Fruit fly (Drosophila melanogaster) whole organism, embryonic: ENCODE measurements around the gene firl.

Experiments used
- B-H1 ChIP-seq: fragments of 200-800 bp; sonication (Bioruptor generic); IDR thresholded peaks from 3 replicates; pipeline ENCODE4 v1.3.6; 2022; ENCODE audit warnings: missing biosample characterization, missing genetic modification characterization
- CG10209 ChIP-seq: fragments of 200-800 bp; sonication (Bioruptor generic); optimal IDR thresholded peaks from 3 replicates; lab custom pipeline; 2017; ENCODE audit warnings: missing biosample characterization, mild to moderate bottlenecking, missing genetic modification characterization, missing genetic modification reagents
- CG10321 ChIP-seq: fragments of 200-800 bp; sonication (Bioruptor generic); IDR thresholded peaks from 2 replicates; pipeline ENCODE4 v1.3.6; 2022; ENCODE audit warnings: missing biosample characterization, missing genetic modification characterization
- CG11085 ChIP-seq: fragments of 200-800 bp; sonication (Bioruptor generic); IDR thresholded peaks from 2 replicates; pipeline ENCODE4 v1.3.6; 2022; ENCODE audit warnings: missing biosample characterization, missing genetic modification characterization
- CG12744 ChIP-seq: fragments of 200-800 bp; sonication (Bioruptor generic); optimal IDR thresholded peaks from 2 replicates; lab custom pipeline; 2016; ENCODE audit warnings: missing biosample characterization, missing genetic modification characterization
- CG13296 ChIP-seq: fragments of 200-800 bp; sonication (Bioruptor generic); optimal IDR thresholded peaks from 3 replicates; lab custom pipeline; 2018; ENCODE audit warnings: missing biosample characterization, mild to moderate bottlenecking, missing genetic modification characterization
- CG14667 ChIP-seq: fragments of 200-800 bp; sonication (Bioruptor generic); IDR thresholded peaks from 2 replicates; pipeline ENCODE4 v1.3.6; 2022; ENCODE audit warnings: missing biosample characterization, missing genetic modification characterization
- CG15514 ChIP-seq: fragments of 200-800 bp; sonication (Bioruptor generic); optimal IDR thresholded peaks from 3 replicates; lab custom pipeline; 2017; ENCODE audit warnings: missing biosample characterization, missing genetic modification characterization, mild to moderate bottlenecking, moderate library complexity, missing genetic modification reagents
- CG3838 ChIP-seq: fragments of 200-800 bp; sonication (Bioruptor generic); optimal IDR thresholded peaks from 3 replicates; lab custom pipeline; 2016; ENCODE audit warnings: missing biosample characterization, missing genetic modification characterization
- CG4282 ChIP-seq: fragments of 200-800 bp; sonication (Bioruptor generic); optimal IDR thresholded peaks from 2 replicates; lab custom pipeline; 2016; ENCODE audit warnings: missing biosample characterization, missing genetic modification characterization
- CG4360 ChIP-seq: fragments of 200-800 bp; sonication (Bioruptor generic); IDR thresholded peaks from 2 replicates; pipeline ENCODE4 v1.3.6; 2022; ENCODE audit warnings: missing biosample characterization, missing genetic modification characterization
- CG7556 ChIP-seq: fragments of 200-800 bp; sonication (Bioruptor generic); optimal IDR thresholded peaks from 2 replicates; lab custom pipeline; 2017; ENCODE audit warnings: missing biosample characterization, mild to moderate bottlenecking, missing genetic modification characterization
- CG8290 ChIP-seq, 3 experiments: fragments of 200-800 bp; sonication (Bioruptor generic); optimal IDR thresholded peaks; 2 replicates each; lab custom pipeline; 2016 to 2019; ENCODE audit warnings: missing biosample characterization in 3 of 3, missing genetic modification characterization in 3 of 3, mild to moderate bottlenecking in 2 of 3, moderate library complexity in 1 of 3
- CG8924 ChIP-seq: fragments of 200-800 bp; optimal IDR thresholded peaks from 3 replicates; lab custom pipeline; 2019; ENCODE audit warnings: missing biosample characterization, mild to moderate bottlenecking, missing genetic modification characterization, moderate library complexity
- CG9876 ChIP-seq: fragments of 200-800 bp; sonication (Bioruptor generic); optimal IDR thresholded peaks from 2 replicates; lab custom pipeline; 2016; ENCODE audit warnings: missing biosample characterization, missing genetic modification characterization
- Dfd ChIP-seq, 2 experiments: fragments of >200 bp; optimal IDR thresholded peaks; 2 replicates each; lab custom pipeline; 2017; ENCODE audit warnings: missing biosample characterization in 2 of 2, missing genetic modification characterization in 2 of 2
- Ets65A ChIP-seq: fragments of 200-800 bp; sonication (Bioruptor generic); peaks from one replicate; lab custom pipeline; 2016; ENCODE audit warnings: missing biosample characterization, missing genetic modification characterization
- Fer3 ChIP-seq: fragments of 200-800 bp; sonication (Bioruptor generic); optimal IDR thresholded peaks from 2 replicates; lab custom pipeline; 2018; ENCODE audit warnings: missing biosample characterization, mild to moderate bottlenecking, missing genetic modification characterization, moderate library complexity
- GATAe ChIP-seq: fragments of 200-800 bp; sonication (Bioruptor generic); conservative IDR thresholded peaks from 2 replicates; pipeline ENCODE4 v1.3.6; 2022; ENCODE audit warnings: missing biosample characterization, missing genetic modification characterization
- H2.0 ChIP-seq: fragments of 200-800 bp; sonication (Bioruptor generic); IDR thresholded peaks from 2 replicates; pipeline ENCODE4 v1.3.6; 2022; ENCODE audit warnings: missing biosample characterization, missing genetic modification characterization
- Hsf ChIP-seq: fragments of 200-800 bp; sonication (Bioruptor generic); optimal IDR thresholded peaks from 3 replicates; lab custom pipeline; 2016; ENCODE audit warnings: missing biosample characterization, missing genetic modification characterization
- Kr ChIP-seq: fragments of 200-800 bp; sonication (Bioruptor generic); optimal IDR thresholded peaks from 2 replicates; lab custom pipeline; 2017; ENCODE audit warnings: missing biosample characterization, mild to moderate bottlenecking, missing genetic modification characterization
- Lhr ChIP-seq: fragments of 200-800 bp; sonication (Bioruptor generic); optimal IDR thresholded peaks from 3 replicates; lab custom pipeline; 2017; ENCODE audit warnings: mild to moderate bottlenecking, missing biosample characterization, missing genetic modification reagents, missing genetic modification characterization
- Lim3 ChIP-seq: fragments of 200-800 bp; sonication (Bioruptor generic); IDR thresholded peaks from 2 replicates; pipeline ENCODE4 v1.3.6; 2022; ENCODE audit warnings: missing biosample characterization, missing genetic modification characterization
- Lpt ChIP-seq: fragments of >200 bp; optimal IDR thresholded peaks from 2 replicates; lab custom pipeline; 2018; ENCODE audit warnings: missing biosample characterization, missing genetic modification characterization
- NC2α ChIP-seq: fragments of 200-800 bp; sonication (Bioruptor generic); optimal IDR thresholded peaks from 2 replicates; lab custom pipeline; 2016; ENCODE audit warnings: missing biosample characterization, missing genetic modification characterization
- NK7.1 ChIP-seq: fragments of 200-800 bp; sonication (Bioruptor generic); optimal IDR thresholded peaks from 3 replicates; lab custom pipeline; 2016; ENCODE audit warnings: missing biosample characterization, missing genetic modification characterization
- Nf-YB ChIP-seq: fragments of 200-800 bp; sonication (Bioruptor generic); optimal IDR thresholded peaks from 3 replicates; lab custom pipeline; 2019; ENCODE audit warnings: missing biosample characterization, mild to moderate bottlenecking, missing genetic modification characterization, moderate library complexity
- Oaz ChIP-seq: fragments of 200-800 bp; sonication (Bioruptor generic); IDR thresholded peaks from 2 replicates; pipeline ENCODE4 v1.3.6; 2022; ENCODE audit warnings: missing biosample characterization, missing genetic modification characterization
- Oli ChIP-seq: fragments of 200-800 bp; sonication (Bioruptor generic); optimal IDR thresholded peaks from 2 replicates; lab custom pipeline; 2018; ENCODE audit warnings: missing biosample characterization, mild to moderate bottlenecking, missing genetic modification characterization, moderate library complexity
- Ravus ChIP-seq: fragments of 200-800 bp; sonication (Bioruptor generic); IDR thresholded peaks from 2 replicates; pipeline ENCODE4 v1.3.6; 2022; ENCODE audit warnings: missing biosample characterization, missing genetic modification characterization
- Stat92E ChIP-seq, 3 experiments: fragments of >200 bp in 2 of 3; fragments of 200-800 bp in 1 of 3; sonication (Bioruptor generic) in 1 of 3; optimal IDR thresholded peaks; 2 replicates each; lab custom pipeline; 2017 to 2019; ENCODE audit warnings: missing biosample characterization in 3 of 3, missing genetic modification characterization in 3 of 3, mild to moderate bottlenecking in 1 of 3, moderate library complexity in 1 of 3
- abd-A ChIP-seq: fragments of 200-800 bp; sonication (Bioruptor generic); optimal IDR thresholded peaks from 3 replicates; lab custom pipeline; 2019; ENCODE audit warnings: missing biosample characterization, mild to moderate bottlenecking, missing genetic modification characterization, moderate library complexity
- amos ChIP-seq: fragments of 200-800 bp; sonication (Bioruptor generic); IDR thresholded peaks from 2 replicates; pipeline ENCODE4 v1.3.6; 2022; ENCODE audit warnings: missing biosample characterization, missing genetic modification characterization; ENCODE audit not compliant: partially characterized antibody
- aop ChIP-seq: fragments of 200-800 bp; sonication (Bioruptor generic); IDR thresholded peaks from 2 replicates; pipeline ENCODE4 v1.3.6; 2022; ENCODE audit warnings: missing biosample characterization, missing genetic modification characterization
- ara ChIP-seq: fragments of 200-800 bp; sonication (Bioruptor generic); IDR thresholded peaks from 2 replicates; pipeline ENCODE4 v1.3.6; 2022; ENCODE audit warnings: missing biosample characterization, missing genetic modification characterization
- br ChIP-seq: fragments of >200 bp; optimal IDR thresholded peaks from 2 replicates; lab custom pipeline; 2017
- cad ChIP-seq: fragments of >200 bp; optimal IDR thresholded peaks from 2 replicates; lab custom pipeline; 2017; ENCODE audit warnings: missing biosample characterization, missing genetic modification characterization
- chn ChIP-seq: fragments of 200-800 bp; sonication (Bioruptor generic); optimal IDR thresholded peaks from 2 replicates; lab custom pipeline; 2016; ENCODE audit warnings: missing biosample characterization, missing genetic modification characterization
- croc ChIP-seq: fragments of 200-800 bp; sonication (Bioruptor generic); conservative IDR thresholded peaks from 3 replicates; pipeline ENCODE4 v1.3.6; 2022; ENCODE audit warnings: missing biosample characterization, missing genetic modification characterization
- eyg ChIP-seq: fragments of 200-800 bp; sonication (Bioruptor generic); optimal IDR thresholded peaks from 3 replicates; lab custom pipeline; 2016; ENCODE audit warnings: missing biosample characterization, missing genetic modification characterization
- gem ChIP-seq: fragments of 200-800 bp; sonication (Bioruptor generic); optimal IDR thresholded peaks from 2 replicates; lab custom pipeline; 2019; ENCODE audit warnings: missing biosample characterization, mild to moderate bottlenecking, missing genetic modification characterization, moderate library complexity
- gsb ChIP-seq: fragments of 200-800 bp; sonication (Bioruptor generic); IDR thresholded peaks from 2 replicates; pipeline ENCODE4 v1.3.6; 2022; ENCODE audit warnings: missing biosample characterization, missing genetic modification characterization
- insv ChIP-seq, 2 experiments: fragments of 200-800 bp; sonication (Bioruptor generic); optimal IDR thresholded peaks; 3 replicates each; lab custom pipeline; 2016 to 2018; ENCODE audit warnings: missing biosample characterization in 2 of 2, missing genetic modification characterization in 2 of 2
- nerfin-2 ChIP-seq: fragments of 200-800 bp; sonication (Bioruptor generic); IDR thresholded peaks from 2 replicates; pipeline ENCODE4 v1.3.6; 2022; ENCODE audit warnings: missing biosample characterization, missing genetic modification characterization; ENCODE audit not compliant: partially characterized antibody
- odd ChIP-seq: fragments of 200-800 bp; sonication (Bioruptor generic); optimal IDR thresholded peaks from 2 replicates; lab custom pipeline; 2017; ENCODE audit warnings: missing biosample characterization, mild to moderate bottlenecking, missing genetic modification characterization
- sisA ChIP-seq: fragments of 200-800 bp; sonication (Bioruptor generic); IDR thresholded peaks from 2 replicates; pipeline ENCODE4 v1.3.6; 2022; ENCODE audit warnings: missing biosample characterization, missing genetic modification characterization
- sug ChIP-seq: fragments of 200-800 bp; optimal IDR thresholded peaks from 2 replicates; lab custom pipeline; 2019; ENCODE audit warnings: missing biosample characterization, mild to moderate bottlenecking, missing genetic modification characterization, moderate library complexity
- unpg ChIP-seq: fragments of 200-800 bp; sonication (Bioruptor generic); optimal IDR thresholded peaks from 3 replicates; lab custom pipeline; 2018; ENCODE audit warnings: missing biosample characterization, mild to moderate bottlenecking, missing genetic modification characterization, moderate library complexity

Gene firl

DNA sequence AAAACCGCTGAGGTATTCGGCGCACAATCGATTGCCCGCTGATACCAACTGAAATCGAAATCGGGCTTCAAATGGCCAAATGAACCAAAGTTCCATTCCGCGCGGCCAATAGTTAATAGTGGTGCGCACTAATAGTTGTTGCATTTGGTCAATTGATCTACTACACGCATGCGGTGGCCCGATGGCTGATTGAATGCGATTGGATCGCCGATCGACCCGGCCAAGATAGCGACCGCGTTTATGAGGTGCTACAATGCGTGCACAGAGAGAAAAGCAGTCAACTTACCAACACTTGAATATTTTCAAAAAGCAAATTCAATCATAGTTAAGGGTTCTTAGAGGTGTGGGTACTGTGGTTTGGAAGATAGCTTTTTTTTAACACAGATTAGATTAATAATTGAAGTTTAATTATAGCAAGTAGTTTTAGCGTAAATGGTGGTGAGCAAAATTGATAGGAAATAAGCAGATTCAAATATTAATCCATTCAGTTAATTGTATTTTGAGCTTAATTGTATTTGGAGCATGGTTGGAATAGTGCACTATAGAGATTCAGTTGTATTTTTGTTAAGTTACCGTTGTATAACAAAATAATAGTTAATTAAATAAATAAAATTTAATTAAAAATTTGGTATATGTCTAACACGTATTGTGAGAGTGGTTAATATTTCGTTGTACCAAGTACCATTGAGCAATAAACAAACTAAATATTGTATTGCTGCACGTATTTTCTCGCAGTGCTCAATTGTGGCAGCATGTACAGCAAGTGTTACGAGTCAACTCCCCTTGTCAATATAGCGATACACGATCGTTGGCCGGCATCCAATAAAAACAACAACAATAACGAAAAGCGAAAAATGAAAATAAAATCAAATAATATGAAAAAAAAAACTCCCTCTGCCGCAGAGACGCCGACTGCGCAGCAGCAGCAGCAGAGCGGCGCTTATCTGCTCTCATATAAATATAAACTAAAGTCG, 39.8 kb downstream of the firl start (continued):
- TF ChIP-seq sug (peak; percentile 11), CG10321 (GFP tag; lab: Robert Waterston, UW) (no peak), CG9876 (GFP tag; lab: Kevin White, UChicago) (no peak), ara (GFP tag; lab: Robert Waterston, UW) (peak; percentile 63), abd-A (no peak), unpg (GFP tag; lab: Kevin White, UChicago) (peak; percentile 47), nerfin-2 (GFP tag; lab: Robert Waterston, UW) (no peak), Oaz (GFP tag; lab: Robert Waterston, UW) (no peak), CG11085 (GFP tag; lab: Robert Waterston, UW) (peak; percentile 63), CG3838 (GFP tag; lab: Kevin White, UChicago) (no peak), Kr (GFP tag; lab: Kevin White, UChicago) (no peak), Hsf (GFP tag; lab: Kevin White, UChicago) (peak; percentile 52), Lim3 (GFP tag; lab: Robert Waterston, UW) (peak; percentile 35; the same call in 1 of the 2 replicates), CG8924 (tag; lab: Kevin White, UChicago) (peak; percentile 78), Lpt (GFP tag; lab: Kevin White, UChicago) (no peak), B-H1 (GFP tag; lab: Robert Waterston, UW) (peak; percentile 20; the same call in 1 of the 3 replicates), Ravus (GFP tag; lab: Robert Waterston, UW) (peak; percentile 37), Ets65A (GFP tag; lab: Kevin White, UChicago) (peak; percentile 95), gem (peak; percentile 75), Fer3 (tag; lab: Kevin White, UChicago) (peak; percentile 24), Stat92E (GFP tag; optimal IDR thresholded peaks at IDR 0.05; lab: Kevin White, UChicago) (no peak), Dfd (GFP tag; optimal IDR thresholded peaks at IDR 0.05; lab: Kevin White, UChicago) (no peak), CG10209 (peak; percentile 70), CG7556 (GFP tag; lab: Kevin White, UChicago) (peak; percentile 88), br (lab: Kevin White, UChicago) (no peak), CG13296 (GFP tag; lab: Kevin White, UChicago) (peak; percentile 32), cad (no peak), odd (GFP tag; lab: Kevin White, UChicago) (peak; percentile 53), NK7.1 (GFP tag; lab: Kevin White, UChicago) (no peak), chn (GFP tag; lab: Kevin White, UChicago) (peak; percentile 54), CG4282 (GFP tag; lab: Kevin White, UChicago) (no peak), insv (GFP tag; optimal IDR thresholded peaks at IDR 0.05; lab: Kevin White, UChicago) (no peak), sisA (peak; percentile 43; the same call in 1 of the 2 replicates), croc (GFP tag; lab: Robert Waterston, UW) (no peak; the same call in 2 of the 3 replicates), CG4360 (peak; percentile 62), CG15514 (GFP tag; lab: Kevin White, UChicago) (peak; percentile 95), H2.0 (GFP tag; lab: Robert Waterston, UW) (peak; percentile 52), GATAe (GFP tag; lab: Robert Waterston, UW) (no peak), aop (GFP tag; lab: Robert Waterston, UW) (no peak), amos (GFP tag; lab: Robert Waterston, UW) (no peak), Nf-YB (GFP tag; lab: Kevin White, UChicago) (peak; percentile 44), Oli (tag; lab: Kevin White, UChicago) (peak; percentile 83), CG14667 (GFP tag; lab: Robert Waterston, UW) (peak; percentile 26), CG12744 (GFP tag; lab: Kevin White, UChicago) (no peak), gsb (GFP tag; lab: Robert Waterston, UW) (no peak), CG8290 (GFP tag; optimal IDR thresholded peaks at IDR 0.05; lab: Kevin White, UChicago) (no peak), CG8290 (tag; optimal IDR thresholded peaks at IDR 0.05; lab: Kevin White, UChicago) (peak in 1 of 2 experiments; percentile 69), NC2α (peak; percentile 22), Lhr (peak; percentile 8), eyg (GFP tag; lab: Kevin White, UChicago) (no peak)
